ENCODE assay signal across 3 fruit fly cellular contexts in genomic region chr2L:4810044-4810609, dm6.
TF ChIP-seq lines count a peak whose summit lies in the region.

No protein-coding gene starts in this region.

TF ChIP-seq in whole organism, adult, 20 proteins besides CTCF, POLR2A, EP300 and RAD21 (continued from another document):
- TF ChIP-seq Crg-1 (GFP tag; optimal IDR thresholded peaks at IDR 0.05; lab: Kevin White, UChicago), result peak; percentile 42
- TF ChIP-seq CG14711 (tag; optimal IDR thresholded peaks at IDR 0.05; lab: Kevin White, UChicago), result no peak
- TF ChIP-seq CG11617 (GFP tag; optimal IDR thresholded peaks at IDR 0.05; lab: Kevin White, UChicago), result no peak

TF ChIP-seq in whole organism, embryonic, 481 proteins besides CTCF, POLR2A, EP300 and RAD21 (continued from another document and continues in another):
- TF ChIP-seq ato (GFP tag; IDR thresholded peaks at IDR 0.05; lab: Robert Waterston, UW; ENCODE audit: partially characterized antibody) (peak; percentile 73), NK7.1 (GFP tag; optimal IDR thresholded peaks at IDR 0.05; lab: Kevin White, UChicago) (no peak), CG16863 (GFP tag; optimal IDR thresholded peaks at IDR 0.05; lab: Kevin White, UChicago) (no peak), CG17359 (tag; optimal IDR thresholded peaks at IDR 0.05; lab: Kevin White, UChicago) (no peak), D19B (GFP tag; optimal IDR thresholded peaks at IDR 0.05; lab: Kevin White, UChicago) (no peak), ase (GFP tag; IDR thresholded peaks at IDR 0.05; lab: Robert Waterston, UW) (no peak), CG16779 (GFP tag; IDR thresholded peaks at IDR 0.05; lab: Robert Waterston, UW) (no peak), CG10979 (tag; optimal IDR thresholded peaks at IDR 0.05; lab: Kevin White, UChicago) (peak; percentile 26), Usf (GFP tag; optimal IDR thresholded peaks at IDR 0.05; lab: Kevin White, UChicago) (no peak), kni (GFP tag; optimal IDR thresholded peaks at IDR 0.05; lab: Kevin White, UChicago) (peak; percentile 95), trh (GFP tag; optimal IDR thresholded peaks at IDR 0.05; lab: Kevin White, UChicago) (no peak), usp (GFP tag; optimal IDR thresholded peaks at IDR 0.05; lab: Kevin White, UChicago) (no peak), CG10209 (GFP tag; optimal IDR thresholded peaks at IDR 0.05; lab: Kevin White, UChicago) (no peak), bbx (GFP tag; IDR thresholded peaks at IDR 0.05; lab: Robert Waterston, UW; ENCODE audit: partially characterized antibody) (peak; percentile 52), Elba2 (GFP tag; optimal IDR thresholded peaks at IDR 0.05; lab: Kevin White, UChicago) (no peak), pan (optimal IDR thresholded peaks at IDR 0.05; lab: Kevin White, UChicago) (no peak), pan (GFP tag; optimal IDR thresholded peaks at IDR 0.05 in 1 of 2, IDR thresholded peaks at IDR 0.05 in 1 of 2) (no peak), CG13123 (GFP tag; optimal IDR thresholded peaks at IDR 0.05; lab: Kevin White, UChicago) (no peak), knrl (GFP tag; IDR thresholded peaks at IDR 0.05; lab: Robert Waterston, UW; ENCODE audit: partially characterized antibody) (peak; percentile 38; the same call in 1 of the 3 replicates), CG7963 (GFP tag; IDR thresholded peaks at IDR 0.05; lab: Robert Waterston, UW; ENCODE audit: partially characterized antibody) (0 out of 3 replicates have a peak, but pooled peaks have one; percentile 5), Spps (tag; optimal IDR thresholded peaks at IDR 0.05; lab: Kevin White, UChicago) (peak; percentile 8), grn (GFP tag; optimal IDR thresholded peaks at IDR 0.05; lab: Kevin White, UChicago) (no peak), CG5953 (GFP tag; IDR thresholded peaks at IDR 0.05; lab: Robert Waterston, UW) (no peak), BEAF-32 (GFP tag; optimal IDR thresholded peaks at IDR 0.05; lab: Kevin White, UChicago) (peak; percentile 3), CG18764 (GFP tag; optimal IDR thresholded peaks at IDR 0.05; lab: Kevin White, UChicago) (no peak), gcm (GFP tag; optimal IDR thresholded peaks at IDR 0.05; lab: Kevin White, UChicago) (peak; percentile 69), CG6791 (GFP tag; IDR thresholded peaks at IDR 0.05; lab: Robert Waterston, UW; ENCODE audit: partially characterized antibody) (peak; percentile 68), dpn (GFP tag; optimal IDR thresholded peaks at IDR 0.05; lab: Kevin White, UChicago) (peak; percentile 8 to 64), CG14441 (GFP tag; IDR thresholded peaks at IDR 0.05; lab: Robert Waterston, UW) (no peak), hkb (optimal IDR thresholded peaks at IDR 0.05; lab: Kevin White, UChicago) (no peak), hkb (GFP tag; IDR thresholded peaks at IDR 0.05; lab: Robert Waterston, UW) (peak; percentile 60), tll (GFP tag; optimal IDR thresholded peaks at IDR 0.05; lab: Kevin White, UChicago) (no peak), CG5245 (GFP tag; optimal IDR thresholded peaks at IDR 0.05; lab: Kevin White, UChicago) (no peak), Trl (optimal IDR thresholded peaks at IDR 0.05; lab: Kevin White, UChicago) (no peak), Trl (GFP tag; optimal IDR thresholded peaks at IDR 0.05; lab: Kevin White, UChicago) (no peak), yki (optimal IDR thresholded peaks at IDR 0.05; lab: Kevin White, UChicago) (no peak), p53 (GFP tag; optimal IDR thresholded peaks at IDR 0.05; lab: Kevin White, UChicago) (no peak), zfh1 (GFP tag; IDR thresholded peaks at IDR 0.05; lab: Robert Waterston, UW) (peak; percentile 8; the same call in 1 of the 3 replicates), CG8359 (GFP tag; optimal IDR thresholded peaks at IDR 0.05; lab: Kevin White, UChicago; ENCODE audit: borderline replicate concordance) (no peak), nom (GFP tag; optimal IDR thresholded peaks at IDR 0.05; lab: Kevin White, UChicago) (peak; percentile 2), CG8478 (optimal IDR thresholded peaks at IDR 0.05; lab: Kevin White, UChicago) (peak; percentile 65), CG34376 (GFP tag; optimal IDR thresholded peaks at IDR 0.05; lab: Kevin White, UChicago) (no peak), Ada2b (GFP tag; IDR thresholded peaks at IDR 0.05; lab: Robert Waterston, UW) (no peak), Fer1 (GFP tag; optimal IDR thresholded peaks at IDR 0.05; lab: Kevin White, UChicago) (peak; percentile 15), CG10431 (GFP tag; optimal IDR thresholded peaks at IDR 0.05; lab: Kevin White, UChicago) (no peak), oc (tag; optimal IDR thresholded peaks at IDR 0.05; lab: Kevin White, UChicago) (peak; percentile 47), CG1603 (tag; optimal IDR thresholded peaks at IDR 0.05; lab: Kevin White, UChicago) (peak; percentile 45), CG6813 (GFP tag; optimal IDR thresholded peaks at IDR 0.05; lab: Kevin White, UChicago) (peak; percentile 13), fd102C (GFP tag; optimal IDR thresholded peaks at IDR 0.05; lab: Kevin White, UChicago) (no peak), HLHmδ (GFP tag; optimal IDR thresholded peaks at IDR 0.05; lab: Kevin White, UChicago) (peak; percentile 28), CG6272 (GFP tag; IDR thresholded peaks at IDR 0.05; lab: Robert Waterston, UW) (no peak), org-1 (GFP tag; optimal IDR thresholded peaks at IDR 0.05; lab: Kevin White, UChicago) (no peak), cas (GFP tag; IDR thresholded peaks at IDR 0.05; lab: Robert Waterston, UW) (no peak), Stat92E (GFP tag; optimal IDR thresholded peaks at IDR 0.05; lab: Kevin White, UChicago) (peak in 1 of 3 experiments; percentile 91), CG6765 (GFP tag; optimal IDR thresholded peaks at IDR 0.05; lab: Kevin White, UChicago) (no peak), stc (GFP tag; IDR thresholded peaks at IDR 0.05; lab: Robert Waterston, UW) (peak; percentile 27; the same call in 1 of the 2 replicates), maf-S (GFP tag; optimal IDR thresholded peaks at IDR 0.05; lab: Kevin White, UChicago) (no peak), MESR4 (GFP tag; optimal IDR thresholded peaks at IDR 0.05; lab: Kevin White, UChicago) (no peak), nerfin-1 (tag; optimal IDR thresholded peaks at IDR 0.05; lab: Kevin White, UChicago) (peak; percentile 55), fd96Cb (tag; optimal IDR thresholded peaks at IDR 0.05; lab: Kevin White, UChicago) (no peak), her (GFP tag; optimal IDR thresholded peaks at IDR 0.05; lab: Kevin White, UChicago) (peak; percentile 44), Mes4 (GFP tag; optimal IDR thresholded peaks at IDR 0.05; lab: Kevin White, UChicago) (no peak), zen (tag; optimal IDR thresholded peaks at IDR 0.05; lab: Kevin White, UChicago) (no peak), ash1 (GFP tag; optimal IDR thresholded peaks at IDR 0.05; lab: Kevin White, UChicago) (no peak), al (GFP tag; IDR thresholded peaks at IDR 0.05; lab: Robert Waterston, UW) (0 out of 2 replicates have a peak, but pooled peaks have one; percentile 10)

TF ChIP-seq in whole organism, prepupa, 60 proteins besides CTCF, POLR2A, EP300 and RAD21 (continued from another document):
- TF ChIP-seq CG8119 (GFP tag; IDR thresholded peaks at IDR 0.05; lab: Robert Waterston, UW) (no peak; the same call in 2 of the 3 replicates), net (GFP tag; optimal IDR thresholded peaks at IDR 0.05; lab: Kevin White, UChicago) (no peak), Eip75B (GFP tag; optimal IDR thresholded peaks at IDR 0.05; lab: Kevin White, UChicago) (no peak), acj6 (GFP tag; optimal IDR thresholded peaks at IDR 0.05; lab: Kevin White, UChicago) (peak; percentile 17), Gug (GFP tag; IDR thresholded peaks at IDR 0.05; lab: Robert Waterston, UW) (no peak), CG16779 (tag; optimal IDR thresholded peaks at IDR 0.05; lab: Kevin White, UChicago) (no peak), CG8632 (GFP tag; optimal IDR thresholded peaks at IDR 0.05; lab: Kevin White, UChicago) (no peak), dsx (GFP tag; optimal IDR thresholded peaks at IDR 0.05; lab: Kevin White, UChicago; ENCODE audit: poor library complexity, severe bottlenecking) (peak; percentile 53), Ets96B (tag; optimal IDR thresholded peaks at IDR 0.05; lab: Kevin White, UChicago) (peak; percentile 10), CG11294 (GFP tag; IDR thresholded peaks at IDR 0.05; lab: Robert Waterston, UW) (no peak), Hr38 (GFP tag; optimal IDR thresholded peaks at IDR 0.05; lab: Kevin White, UChicago) (no peak), CG6163 (GFP tag; IDR thresholded peaks at IDR 0.05; lab: Robert Waterston, UW) (peak; percentile 21; the same call in 1 of the 3 replicates), Met (GFP tag; optimal IDR thresholded peaks at IDR 0.05; lab: Kevin White, UChicago) (peak; percentile 28), Lpt (GFP tag; optimal IDR thresholded peaks at IDR 0.05; lab: Kevin White, UChicago) (peak; percentile 49), CG7368 (GFP tag; optimal IDR thresholded peaks at IDR 0.05; lab: Kevin White, UChicago) (peak; percentile 26), cyc (GFP tag; optimal IDR thresholded peaks at IDR 0.05; lab: Kevin White, UChicago) (no peak), topi (GFP tag; optimal IDR thresholded peaks at IDR 0.05; lab: Kevin White, UChicago) (peak; percentile 12), Eip93F (GFP tag; optimal IDR thresholded peaks at IDR 0.05; lab: Kevin White, UChicago) (no peak), CG6808 (GFP tag; optimal IDR thresholded peaks at IDR 0.05; lab: Kevin White, UChicago) (no peak), CG11902 (GFP tag; optimal IDR thresholded peaks at IDR 0.05; lab: Kevin White, UChicago) (no peak), CG3032 (tag; optimal IDR thresholded peaks at IDR 0.05; lab: Kevin White, UChicago) (peak; percentile 28), CG34406 (GFP tag; optimal IDR thresholded peaks at IDR 0.05; lab: Kevin White, UChicago) (no peak), achi (GFP tag; optimal IDR thresholded peaks at IDR 0.05; lab: Kevin White, UChicago) (no peak), CG8319 (GFP tag; optimal IDR thresholded peaks at IDR 0.05; lab: Kevin White, UChicago) (no peak), CG10669 (GFP tag; optimal IDR thresholded peaks at IDR 0.05; lab: Kevin White, UChicago) (no peak), OdsH (GFP tag; optimal IDR thresholded peaks at IDR 0.05; lab: Kevin White, UChicago) (peak; percentile 11), CG6276 (GFP tag; optimal IDR thresholded peaks at IDR 0.05; lab: Kevin White, UChicago) (no peak), Sox102F (GFP tag; optimal IDR thresholded peaks at IDR 0.05; lab: Kevin White, UChicago) (peak; percentile 25), esn (GFP tag; optimal IDR thresholded peaks at IDR 0.05; lab: Kevin White, UChicago) (peak; percentile 49), CG1621 (tag; optimal IDR thresholded peaks at IDR 0.05; lab: Kevin White, UChicago) (no peak), Smox (GFP tag; optimal IDR thresholded peaks at IDR 0.05; lab: Kevin White, UChicago) (peak; percentile 29), Ets21C (GFP tag; optimal IDR thresholded peaks at IDR 0.05; lab: Kevin White, UChicago) (no peak), CG32006 (GFP tag; optimal IDR thresholded peaks at IDR 0.05; lab: Kevin White, UChicago) (no peak), fd85E (GFP tag; optimal IDR thresholded peaks at IDR 0.05; lab: Kevin White, UChicago) (no peak), Eip78C (GFP tag; lab: Kevin White, UChicago) (peak; percentile 77), CG6854 (GFP tag; optimal IDR thresholded peaks at IDR 0.05; lab: Kevin White, UChicago) (peak; percentile 79), dac (GFP tag; optimal IDR thresholded peaks at IDR 0.05; lab: Kevin White, UChicago) (no peak), Sox15 (GFP tag; optimal IDR thresholded peaks at IDR 0.05; lab: Kevin White, UChicago) (no peak), fd59A (GFP tag; optimal IDR thresholded peaks at IDR 0.05; lab: Kevin White, UChicago) (no peak), fkh (GFP tag; optimal IDR thresholded peaks at IDR 0.05; lab: Kevin White, UChicago) (no peak), Hr39 (GFP tag; optimal IDR thresholded peaks at IDR 0.05; lab: Kevin White, UChicago) (no peak)
